Fruit fly (Drosophila melanogaster) whole organism, embryonic: Measurements from ENCODE around the gene CG6693.

Source experiments
- Atf6 ChIP-seq: fragments of 200-800 bp; sonication (Bioruptor generic); IDR thresholded peaks from 2 replicates; pipeline ENCODE4 v1.3.6; 2022; ENCODE audit warnings: missing biosample characterization, missing genetic modification characterization
- Bgb ChIP-seq: fragments of 200-800 bp; sonication (Bioruptor generic); IDR thresholded peaks from 2 replicates; pipeline ENCODE4 v1.3.6; 2022; ENCODE audit warnings: missing biosample characterization, missing genetic modification characterization; ENCODE audit not compliant: partially characterized antibody
- CG10147 ChIP-seq: fragments of 200-800 bp; sonication (Bioruptor generic); optimal IDR thresholded peaks from 2 replicates; lab custom pipeline; 2019; ENCODE audit warnings: missing biosample characterization, mild to moderate bottlenecking, missing genetic modification characterization, moderate library complexity
- CG10959 ChIP-seq: fragments of 200-800 bp; sonication (Bioruptor generic); IDR thresholded peaks from 2 replicates; pipeline ENCODE4 v1.3.6; 2022; ENCODE audit warnings: missing biosample characterization, missing genetic modification characterization
- CG11085 ChIP-seq: fragments of 200-800 bp; sonication (Bioruptor generic); IDR thresholded peaks from 2 replicates; pipeline ENCODE4 v1.3.6; 2022; ENCODE audit warnings: missing biosample characterization, missing genetic modification characterization
- CG11093 ChIP-seq: fragments of 200-800 bp; sonication (Bioruptor generic); IDR thresholded peaks from 3 replicates; pipeline ENCODE4 v1.3.6; 2022; ENCODE audit warnings: missing biosample characterization, missing genetic modification characterization
- CG11504 ChIP-seq: fragments of 200-800 bp; sonication (Bioruptor generic); optimal IDR thresholded peaks from 3 replicates; lab custom pipeline; 2019; ENCODE audit warnings: missing biosample characterization, mild to moderate bottlenecking, missing genetic modification characterization, moderate library complexity
- CG12104 ChIP-seq: fragments of 200-800 bp; sonication (Bioruptor generic); optimal IDR thresholded peaks from 3 replicates; lab custom pipeline; 2016; ENCODE audit warnings: missing biosample characterization, missing genetic modification characterization
- CG13894 ChIP-seq: fragments of 200-800 bp; sonication (Bioruptor generic); optimal IDR thresholded peaks from 3 replicates; lab custom pipeline; 2018; ENCODE audit warnings: missing biosample characterization, mild to moderate bottlenecking, missing genetic modification characterization, moderate library complexity
- CG14014 ChIP-seq: fragments of 200-800 bp; sonication (Bioruptor generic); IDR thresholded peaks from 2 replicates; pipeline ENCODE4 v1.3.6; 2022; ENCODE audit warnings: missing biosample characterization, missing genetic modification characterization
- CG1529 ChIP-seq: fragments of 200-800 bp; sonication (Bioruptor generic); optimal IDR thresholded peaks from 3 replicates; lab custom pipeline; 2018; ENCODE audit warnings: missing biosample characterization, missing genetic modification characterization
- CG16813 ChIP-seq: fragments of 200-800 bp; sonication (Bioruptor generic); IDR thresholded peaks from 3 replicates; pipeline ENCODE4 v1.3.6; 2022; ENCODE audit warnings: missing biosample characterization, missing genetic modification characterization; ENCODE audit not compliant: partially characterized antibody
- CG31388 ChIP-seq: fragments of 200-800 bp; sonication (Bioruptor generic); optimal IDR thresholded peaks from 2 replicates; lab custom pipeline; 2016; ENCODE audit warnings: missing biosample characterization, missing genetic modification characterization
- CG3726 ChIP-seq: fragments of 200-800 bp; sonication (Bioruptor generic); IDR thresholded peaks from 3 replicates; pipeline ENCODE4, ENCODE4 v1.3.6; 2022; ENCODE audit warnings: missing biosample characterization, missing genetic modification characterization
- CG4282 ChIP-seq: fragments of 200-800 bp; sonication (Bioruptor generic); optimal IDR thresholded peaks from 2 replicates; lab custom pipeline; 2016; ENCODE audit warnings: missing biosample characterization, missing genetic modification characterization
- CG4424 ChIP-seq: fragments of 200-800 bp; sonication (Bioruptor generic); optimal IDR thresholded peaks from 3 replicates; lab custom pipeline; 2016; ENCODE audit warnings: missing biosample characterization, missing genetic modification characterization
- CG4854 ChIP-seq: fragments of 200-800 bp; sonication (Bioruptor generic); optimal IDR thresholded peaks from 2 replicates; lab custom pipeline; 2016; ENCODE audit warnings: missing biosample characterization, missing genetic modification characterization, inconsistent platforms
- CG7839 ChIP-seq: fragments of 200-800 bp; sonication (Bioruptor generic); optimal IDR thresholded peaks from 3 replicates; lab custom pipeline; 2018; ENCODE audit warnings: missing biosample characterization, mild to moderate bottlenecking, missing genetic modification characterization, moderate library complexity
- CG8089 ChIP-seq: fragments of 200-800 bp; sonication (Bioruptor generic); optimal IDR thresholded peaks from 3 replicates; lab custom pipeline; 2016; ENCODE audit warnings: missing biosample characterization, missing genetic modification characterization
- CG8924 ChIP-seq: fragments of 200-800 bp; optimal IDR thresholded peaks from 3 replicates; lab custom pipeline; 2019; ENCODE audit warnings: missing biosample characterization, mild to moderate bottlenecking, missing genetic modification characterization, moderate library complexity
- CG9437 ChIP-seq: fragments of 200-800 bp; sonication (Bioruptor generic); optimal IDR thresholded peaks from 2 replicates; lab custom pipeline; 2018; ENCODE audit warnings: missing biosample characterization, mild to moderate bottlenecking, missing genetic modification characterization
- CG9727 ChIP-seq: fragments of 200-800 bp; sonication (Bioruptor generic); optimal IDR thresholded peaks from 3 replicates; lab custom pipeline; 2017; ENCODE audit warnings: missing biosample characterization, mild to moderate bottlenecking, missing genetic modification characterization
- D19B ChIP-seq: fragments of 200-800 bp; sonication (Bioruptor generic); optimal IDR thresholded peaks from 2 replicates; lab custom pipeline; 2017; ENCODE audit warnings: missing biosample characterization, mild to moderate bottlenecking, missing genetic modification characterization
- Dll ChIP-seq: fragments of 200-800 bp; sonication (Bioruptor generic); IDR thresholded peaks from 4 replicates; pipeline ENCODE4 v1.3.6; 2022; ENCODE audit warnings: missing biosample characterization, missing genetic modification characterization; ENCODE audit not compliant: partially characterized antibody
- E2f1 ChIP-seq: fragments of 200-800 bp; sonication (Bioruptor generic); IDR thresholded peaks from 2 replicates; pipeline ENCODE4 v1.3.6; 2022; ENCODE audit warnings: missing biosample characterization, missing genetic modification characterization
- Fer2 ChIP-seq: fragments of 200-800 bp; sonication (Bioruptor generic); optimal IDR thresholded peaks from 2 replicates; lab custom pipeline; 2018; ENCODE audit warnings: missing biosample characterization, mild to moderate bottlenecking, missing genetic modification characterization, moderate library complexity
- NfI ChIP-seq: fragments of 200-800 bp; sonication (Bioruptor generic); optimal IDR thresholded peaks from 3 replicates; lab custom pipeline; 2018; ENCODE audit warnings: missing biosample characterization, mild to moderate bottlenecking, missing genetic modification characterization, moderate library complexity
- Oli ChIP-seq: fragments of 200-800 bp; sonication (Bioruptor generic); optimal IDR thresholded peaks from 2 replicates; lab custom pipeline; 2018; ENCODE audit warnings: missing biosample characterization, mild to moderate bottlenecking, missing genetic modification characterization, moderate library complexity
- Sry-β ChIP-seq: fragments of 200-800 bp; sonication (Bioruptor generic); optimal IDR thresholded peaks from 2 replicates; lab custom pipeline; 2018; ENCODE audit warnings: missing biosample characterization, mild to moderate bottlenecking, missing genetic modification characterization, moderate library complexity
- Taf1 ChIP-seq: fragments of 200-800 bp; sonication (Bioruptor generic); IDR thresholded peaks from 2 replicates; pipeline ENCODE4 v1.3.6; 2022; ENCODE audit warnings: missing biosample characterization, missing genetic modification characterization
- Vsx1 ChIP-seq: fragments of 200-800 bp; sonication (Bioruptor generic); optimal IDR thresholded peaks from 2 replicates; lab custom pipeline; 2017; ENCODE audit warnings: missing biosample characterization, mild to moderate bottlenecking, missing genetic modification characterization, missing genetic modification reagents
- ase ChIP-seq: fragments of 200-800 bp; sonication (Bioruptor generic); IDR thresholded peaks from 3 replicates; pipeline ENCODE4 v1.3.6; 2022; ENCODE audit warnings: missing biosample characterization, missing genetic modification characterization
- ash1 ChIP-seq: fragments of 200-800 bp; sonication (Bioruptor generic); optimal IDR thresholded peaks from 2 replicates; lab custom pipeline; 2018; ENCODE audit warnings: missing biosample characterization, mild to moderate bottlenecking, missing genetic modification characterization
- bcd ChIP-seq: fragments of 200-800 bp; sonication (Bioruptor generic); optimal IDR thresholded peaks from 2 replicates; lab custom pipeline; 2017; ENCODE audit warnings: missing biosample characterization, mild to moderate bottlenecking, missing genetic modification characterization
- chinmo ChIP-seq: fragments of 200-800 bp; sonication (Bioruptor generic); IDR thresholded peaks from 4 replicates; pipeline ENCODE4 v1.3.6; 2022; ENCODE audit warnings: missing biosample characterization, missing genetic modification characterization; ENCODE audit not compliant: partially characterized antibody
- dati ChIP-seq: fragments of 200-800 bp; sonication (Bioruptor generic); IDR thresholded peaks from 2 replicates; pipeline ENCODE4 v1.3.6; 2022; ENCODE audit warnings: missing biosample characterization, missing genetic modification characterization
- dimm ChIP-seq: fragments of 200-800 bp; sonication (Bioruptor generic); IDR thresholded peaks from 2 replicates; pipeline ENCODE4 v1.3.6; 2022; ENCODE audit warnings: missing biosample characterization, missing genetic modification characterization
- ham ChIP-seq: fragments of 200-800 bp; sonication (Bioruptor generic); IDR thresholded peaks from 2 replicates; pipeline ENCODE4 v1.3.6; 2022; ENCODE audit warnings: missing biosample characterization, missing genetic modification characterization
- klu ChIP-seq: fragments of 200-800 bp; sonication (Bioruptor generic); IDR thresholded peaks from 2 replicates; pipeline ENCODE4 v1.3.6; 2022; ENCODE audit warnings: missing biosample characterization, missing genetic modification characterization
- lilli ChIP-seq: fragments of 200-800 bp; sonication (Bioruptor generic); optimal IDR thresholded peaks from 3 replicates; lab custom pipeline; 2016; ENCODE audit warnings: missing biosample characterization, missing genetic modification characterization
- nau ChIP-seq: fragments of 200-800 bp; sonication (Bioruptor generic); optimal IDR thresholded peaks from 3 replicates; lab custom pipeline; 2017; ENCODE audit warnings: missing biosample characterization, mild to moderate bottlenecking, missing genetic modification characterization, missing genetic modification reagents
- nmo ChIP-seq: fragments of 200-800 bp; sonication (Bioruptor generic); optimal IDR thresholded peaks from 2 replicates; lab custom pipeline; 2018; ENCODE audit warnings: missing biosample characterization, mild to moderate bottlenecking, missing genetic modification characterization, moderate library complexity
- pita ChIP-seq: fragments of 200-800 bp; sonication (Bioruptor generic); optimal IDR thresholded peaks from 2 replicates; lab custom pipeline; 2017; ENCODE audit warnings: missing biosample characterization, mild to moderate bottlenecking, missing genetic modification characterization
- ranshi ChIP-seq: fragments of 200-800 bp; sonication (Bioruptor generic); IDR thresholded peaks from 2 replicates; pipeline ENCODE4 v1.3.6; 2022; ENCODE audit warnings: missing biosample characterization, missing genetic modification characterization
- ro ChIP-seq: fragments of 200-800 bp; sonication (Bioruptor generic); IDR thresholded peaks from 2 replicates; pipeline ENCODE4 v1.3.6; 2022; ENCODE audit warnings: missing biosample characterization, missing genetic modification characterization
- sc ChIP-seq, 3 experiments: fragments of >200 bp in 2 of 3; fragments of 200-800 bp in 1 of 3; sonication (Bioruptor generic) in 1 of 3; optimal IDR thresholded peaks; 2 replicates in 2 of 3; 3 replicates in 1 of 3; lab custom pipeline; 2017; ENCODE audit warnings: mild to moderate bottlenecking in 1 of 3, missing biosample characterization in 1 of 3, missing genetic modification characterization in 1 of 3, missing genetic modification reagents in 1 of 3
- sens ChIP-seq: fragments of 200-800 bp; sonication (Bioruptor generic); peaks from one replicate; lab custom pipeline; 2016; ENCODE audit warnings: missing biosample characterization, missing genetic modification characterization
- wek ChIP-seq: fragments of 200-800 bp; sonication (Bioruptor generic); optimal IDR thresholded peaks from 3 replicates; lab custom pipeline; 2018; ENCODE audit warnings: missing biosample characterization, mild to moderate bottlenecking, missing genetic modification characterization, moderate library complexity

CG6693 gene

dm6 chr3R:11196648-11197388 is 24.6 kb downstream of the CG6693 start (continued):
- TF ChIP-seq CG11085 (GFP tag; lab: Robert Waterston, UW), result peak; percentile 96
- TF ChIP-seq CG7839 (tag; lab: Kevin White, UChicago), result peak; percentile 100
- peak; percentile 97 for TF ChIP-seq ranshi
- TF ChIP-seq dimm (GFP tag; lab: Robert Waterston, UW), result peak; percentile 94
- peak; percentile 99 for TF ChIP-seq Atf6 (GFP tag; lab: Robert Waterston, UW)
- TF ChIP-seq Oli (tag; lab: Kevin White, UChicago), result peak; percentile 99
- TF ChIP-seq CG3726, result peak; percentile 96
- TF ChIP-seq Taf1 (GFP tag; lab: Robert Waterston, UW), result peak; percentile 94
- peak; percentile 99 for TF ChIP-seq CG10147 (GFP tag; lab: Kevin White, UChicago)
- peak; percentile 82 for TF ChIP-seq ash1 (GFP tag; lab: Kevin White, UChicago)
- TF ChIP-seq pita (GFP tag; lab: Kevin White, UChicago), result no peak
- TF ChIP-seq Vsx1 (GFP tag; lab: Kevin White, UChicago), result peak; percentile 96
- peak; percentile 91 for TF ChIP-seq ham (GFP tag; lab: Robert Waterston, UW)
- peak; percentile 98 for TF ChIP-seq NfI
- TF ChIP-seq Bgb (GFP tag; lab: Robert Waterston, UW), result peak; percentile 51; the same call in 1 of the 2 replicates
- peak; percentile 57 for TF ChIP-seq wek (GFP tag; lab: Kevin White, UChicago)
- peak; percentile 98 for TF ChIP-seq E2f1 (GFP tag; lab: Robert Waterston, UW)
- peak; percentile 97 for TF ChIP-seq nau (GFP tag; lab: Kevin White, UChicago)
- TF ChIP-seq CG31388 (GFP tag; lab: Kevin White, UChicago), result peak; percentile 88
- no peak for TF ChIP-seq Dll (GFP tag; lab: Robert Waterston, UW)
- TF ChIP-seq CG1529 (GFP tag; lab: Kevin White, UChicago), result peak; percentile 97
- no peak for TF ChIP-seq CG16813 (GFP tag; lab: Robert Waterston, UW)
- peak; percentile 100 for TF ChIP-seq CG9727 (GFP tag; lab: Kevin White, UChicago)
- TF ChIP-seq CG8924 (tag; lab: Kevin White, UChicago), result peak; percentile 95
- TF ChIP-seq Sry-β (GFP tag; lab: Kevin White, UChicago), result peak; percentile 64
- peak; percentile 98 for TF ChIP-seq CG13894 (tag; lab: Kevin White, UChicago)
- TF ChIP-seq CG4424 (GFP tag; lab: Kevin White, UChicago), result peak; percentile 98
- peak; percentile 98 for TF ChIP-seq CG14014 (GFP tag; lab: Robert Waterston, UW)
- peak; percentile 98 for TF ChIP-seq CG12104 (GFP tag; lab: Kevin White, UChicago)
- TF ChIP-seq lilli (GFP tag; lab: Kevin White, UChicago), result peak; percentile 94
- peak; percentile 100 for TF ChIP-seq nmo (GFP tag; lab: Kevin White, UChicago)
- peak; percentile 100 for TF ChIP-seq bcd (GFP tag; lab: Kevin White, UChicago)
- peak; percentile 97 for TF ChIP-seq sens
- peak; percentile 90 for TF ChIP-seq dati
- TF ChIP-seq CG9437 (GFP tag; lab: Kevin White, UChicago), result peak; percentile 97
- TF ChIP-seq CG4282, result no peak
- TF ChIP-seq CG11504 (tag; lab: Kevin White, UChicago), result peak; percentile 99
- TF ChIP-seq Fer2 (tag; lab: Kevin White, UChicago), result peak; percentile 97
- peak; percentile 99 for TF ChIP-seq klu
- peak; percentile 98 for TF ChIP-seq CG11093
- TF ChIP-seq chinmo (GFP tag; lab: Robert Waterston, UW), result peak; percentile 78; the same call in 2 of the 4 replicates
- TF ChIP-seq CG8089 (GFP tag; lab: Kevin White, UChicago), result peak; percentile 63
- TF ChIP-seq CG10959 (GFP tag; lab: Robert Waterston, UW), result peak; percentile 84
- TF ChIP-seq D19B (GFP tag; lab: Kevin White, UChicago), result peak; percentile 96
- TF ChIP-seq ase, result peak; percentile 97
- no peak for TF ChIP-seq sc (optimal IDR thresholded peaks at IDR 0.05; lab: Kevin White, UChicago)
- TF ChIP-seq sc (GFP tag; optimal IDR thresholded peaks at IDR 0.05; lab: Kevin White, UChicago), result peak; percentile 97
- TF ChIP-seq CG4854 (GFP tag; lab: Kevin White, UChicago), result peak; percentile 85
- TF ChIP-seq ro (GFP tag; lab: Robert Waterston, UW), result peak; percentile 97
